Fruit fly (Drosophila melanogaster) whole organism, pupa: ENCODE measurements around the gene CG43740.
A peak's percentile ranks its signal among the peaks of the same experiment; 100 is the strongest.

Experiments used
- CG10348 ChIP-seq: fragments of 200-800 bp; sonication (Bioruptor generic); IDR thresholded peaks from 2 replicates; pipeline ENCODE4 v1.3.6; 2022; ENCODE audit warnings: missing biosample characterization, missing genetic modification characterization
- CG12605 ChIP-seq: fragments of 200-800 bp; sonication (Bioruptor generic); IDR thresholded peaks from 2 replicates; pipeline ENCODE4 v1.3.6; 2022; ENCODE audit warnings: missing biosample characterization, missing genetic modification characterization
- CG13204 ChIP-seq: fragments of 200-800 bp; sonication (Bioruptor generic); optimal IDR thresholded peaks from 2 replicates; lab custom pipeline; 2018; ENCODE audit warnings: missing biosample characterization, mild to moderate bottlenecking, missing genetic modification characterization, moderate library complexity
- CG14655 ChIP-seq: fragments of 200-800 bp; sonication (Bioruptor generic); optimal IDR thresholded peaks from 3 replicates; lab custom pipeline; 2017; ENCODE audit warnings: mild to moderate bottlenecking, missing biosample characterization, missing genetic modification reagents, missing genetic modification characterization
- CG15710 ChIP-seq: fragments of 200-800 bp; sonication (Bioruptor generic); optimal IDR thresholded peaks from 2 replicates; lab custom pipeline; 2018; ENCODE audit warnings: missing biosample characterization, mild to moderate bottlenecking, missing genetic modification characterization, moderate library complexity
- CG17806 ChIP-seq: fragments of 200-800 bp; sonication (Bioruptor generic); optimal IDR thresholded peaks from 2 replicates; lab custom pipeline; 2018; ENCODE audit warnings: missing biosample characterization, mild to moderate bottlenecking, missing genetic modification characterization, moderate library complexity
- CG32121 ChIP-seq: fragments of 200-800 bp; sonication (Bioruptor generic); IDR thresholded peaks from 2 replicates; pipeline ENCODE4 v1.3.6; 2022; ENCODE audit warnings: missing biosample characterization, missing genetic modification characterization
- CG34367 ChIP-seq: fragments of 200-800 bp; sonication (Bioruptor generic); optimal IDR thresholded peaks from 2 replicates; lab custom pipeline; 2018; ENCODE audit warnings: missing biosample characterization, mild to moderate bottlenecking, missing genetic modification characterization
- CG4496 ChIP-seq: fragments of 200-800 bp; sonication (Bioruptor generic); IDR thresholded peaks from 3 replicates; pipeline ENCODE4 v1.3.6; 2022; ENCODE audit warnings: missing biosample characterization, missing genetic modification characterization
- CG8159 ChIP-seq: fragments of 200-800 bp; sonication (Bioruptor generic); optimal IDR thresholded peaks from 3 replicates; lab custom pipeline; 2018; ENCODE audit warnings: missing biosample characterization, mild to moderate bottlenecking, missing genetic modification characterization, moderate library complexity
- CG8301 ChIP-seq: fragments of 200-800 bp; sonication (Bioruptor generic); optimal IDR thresholded peaks from 2 replicates; lab custom pipeline; 2018; ENCODE audit warnings: missing biosample characterization, mild to moderate bottlenecking, missing genetic modification characterization
- CG9948 ChIP-seq: fragments of 200-800 bp; sonication (Bioruptor generic); optimal IDR thresholded peaks from 2 replicates; lab custom pipeline; 2018; ENCODE audit warnings: missing biosample characterization, mild to moderate bottlenecking, missing genetic modification characterization, moderate library complexity
- D1 ChIP-seq: fragments of 200-800 bp; sonication (Bioruptor generic); optimal IDR thresholded peaks from 2 replicates; lab custom pipeline; 2018; ENCODE audit warnings: missing biosample characterization, mild to moderate bottlenecking, missing genetic modification characterization, moderate library complexity
- EcR ChIP-seq: fragments of 200-800 bp; sonication (Bioruptor generic); optimal IDR thresholded peaks from 3 replicates; lab custom pipeline; 2019; ENCODE audit warnings: missing biosample characterization, missing genetic modification characterization, mild to moderate bottlenecking, moderate library complexity, missing genetic modification reagents
- Ets98B ChIP-seq: fragments of 200-800 bp; sonication (Bioruptor generic); IDR thresholded peaks from 2 replicates; pipeline ENCODE4 v1.3.6; 2022; ENCODE audit warnings: missing biosample characterization, missing genetic modification characterization
- Pif1A ChIP-seq: fragments of 200-800 bp; sonication (Bioruptor generic); optimal IDR thresholded peaks from 3 replicates; lab custom pipeline; 2016; ENCODE audit warnings: missing biosample characterization, missing genetic modification characterization
- Pif1B ChIP-seq: fragments of 200-800 bp; sonication (Bioruptor generic); optimal IDR thresholded peaks from 3 replicates; lab custom pipeline; 2016; ENCODE audit warnings: missing biosample characterization, missing genetic modification characterization
- Snoo ChIP-seq: fragments of 200-800 bp; sonication (Bioruptor generic); optimal IDR thresholded peaks from 3 replicates; lab custom pipeline; 2017; ENCODE audit warnings: missing biosample characterization, mild to moderate bottlenecking, missing genetic modification characterization, inconsistent platforms
- fd96Ca ChIP-seq: fragments of 200-800 bp; sonication (Bioruptor generic); IDR thresholded peaks from 3 replicates; pipeline ENCODE4 v1.3.6; 2022; ENCODE audit warnings: missing biosample characterization, missing genetic modification characterization
- gl ChIP-seq: fragments of 200-800 bp; sonication (Bioruptor generic); optimal IDR thresholded peaks from 2 replicates; lab custom pipeline; 2018; ENCODE audit warnings: missing biosample characterization, mild to moderate bottlenecking, missing genetic modification characterization
- rn ChIP-seq: fragments of 200-800 bp; sonication (Bioruptor generic); IDR thresholded peaks from 2 replicates; pipeline ENCODE4 v1.3.6; 2022; ENCODE audit warnings: missing biosample characterization, missing genetic modification characterization

Gene CG43740

dm6 chrX:10386183-10386582, 52.7 kb downstream of the CG43740 start:
- TF ChIP-seq CG32121 (GFP tag; lab: Robert Waterston, UW) (no peak), D1 (tag; lab: Kevin White, UChicago) (no peak), fd96Ca (GFP tag; lab: Robert Waterston, UW) (no peak), rn (GFP tag; lab: Robert Waterston, UW) (no peak), CG14655 (no peak), Pif1A (GFP tag; lab: Kevin White, UChicago) (no peak), Ets98B (GFP tag; lab: Robert Waterston, UW) (no peak), CG34367 (no peak), gl (no peak), Pif1B (no peak)

dm6 chrX:10386810-10387340, 53.4 kb downstream of the CG43740 start:
- no peak for TF ChIP-seq CG32121 (GFP tag; lab: Robert Waterston, UW)
- TF ChIP-seq Ets98B (GFP tag; lab: Robert Waterston, UW): 0 out of 2 replicates have a peak, but pooled peaks have one; percentile 12

DNA sequence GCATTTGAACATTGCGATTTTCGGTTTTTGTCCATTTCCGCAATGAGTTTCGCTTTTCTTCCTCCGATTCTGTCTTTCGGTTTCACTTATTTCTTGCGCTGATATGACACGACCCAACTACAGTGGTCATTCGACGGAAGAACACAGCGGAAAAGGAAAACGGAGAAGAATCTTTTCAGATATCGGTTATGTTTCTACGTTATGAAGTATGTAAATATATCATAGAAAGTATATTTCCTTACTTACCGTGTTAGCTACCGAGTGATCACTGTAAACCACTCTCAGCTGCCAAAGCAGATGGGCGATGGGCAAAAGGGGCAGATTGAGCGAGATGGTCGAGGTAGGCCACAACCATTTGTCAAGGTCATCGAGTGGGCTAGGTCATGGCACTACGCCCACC, 54.2 kb downstream of the CG43740 start:
- TF ChIP-seq CG4496 (GFP tag; lab: Robert Waterston, UW) (peak; percentile 59; the same call in 1 of the 3 replicates), CG12605 (0 out of 2 replicates have a peak, but pooled peaks have one; percentile 14), CG14655 (no peak), CG15710 (tag; lab: Kevin White, UChicago) (peak; percentile 40), Pif1A (GFP tag; lab: Kevin White, UChicago) (peak; percentile 54), Ets98B (GFP tag; lab: Robert Waterston, UW) (peak; percentile 33; the same call in 1 of the 2 replicates), CG8159 (tag; lab: Kevin White, UChicago) (peak; percentile 38), D1 (tag; lab: Kevin White, UChicago) (no peak), CG8301 (tag; lab: Kevin White, UChicago) (peak; percentile 12), CG32121 (GFP tag; lab: Robert Waterston, UW) (peak; percentile 39; the same call in 1 of the 2 replicates), fd96Ca (GFP tag; lab: Robert Waterston, UW) (peak; percentile 67; the same call in 2 of the 3 replicates), CG17806 (tag; lab: Kevin White, UChicago) (peak; percentile 12), CG9948 (tag; lab: Kevin White, UChicago) (peak; percentile 15), Snoo (tag; lab: Kevin White, UChicago) (peak; percentile 46), Pif1B (no peak), gl (no peak)

DNA sequence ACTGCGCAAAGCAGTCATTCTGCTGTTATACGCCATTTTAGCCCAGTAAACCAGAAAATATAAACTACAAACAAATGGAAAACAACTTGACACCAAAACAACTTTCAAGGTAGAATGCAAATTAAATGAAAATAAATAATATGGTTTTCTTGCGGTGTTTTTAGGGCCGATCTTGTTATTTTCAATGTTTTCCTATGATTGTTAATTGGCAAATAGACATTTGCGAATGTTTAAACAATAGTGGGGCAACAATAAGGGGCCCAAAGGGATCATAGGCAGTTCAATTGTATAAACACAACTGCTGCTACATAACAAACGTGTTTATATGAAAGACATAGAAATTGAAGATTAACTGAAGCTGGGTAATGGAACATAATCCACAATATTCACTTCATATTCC, 63.4 kb downstream of the CG43740 start:
- TF ChIP-seq gl (no peak), fd96Ca (GFP tag; lab: Robert Waterston, UW) (no peak), EcR (GFP tag; lab: Kevin White, UChicago) (no peak), CG13204 (GFP tag; lab: Kevin White, UChicago) (no peak), CG8301 (tag; lab: Kevin White, UChicago) (no peak), D1 (tag; lab: Kevin White, UChicago) (no peak), CG15710 (tag; lab: Kevin White, UChicago) (no peak), CG10348 (GFP tag; lab: Robert Waterston, UW) (no peak), CG12605 (no peak), CG32121 (GFP tag; lab: Robert Waterston, UW) (no peak), Ets98B (GFP tag; lab: Robert Waterston, UW) (no peak), Pif1B (no peak), CG14655 (no peak), Pif1A (GFP tag; lab: Kevin White, UChicago) (no peak), rn (GFP tag; lab: Robert Waterston, UW) (no peak), CG17806 (tag; lab: Kevin White, UChicago) (no peak), CG4496 (GFP tag; lab: Robert Waterston, UW) (no peak), CG34367 (no peak), CG9948 (tag; lab: Kevin White, UChicago) (no peak)
